Comparison of ENCODE assay signal across 5 worm cellular contexts in genomic region chrIV:842630-843029, ce11.
TF ChIP-seq lines count a peak whose summit lies in the region.

No protein-coding gene starts in this region.

TF ChIP-seq in whole organism, L1 larva, 84 proteins besides CTCF, POLR2A, EP300 and RAD21 (continues in another document):
- peak in 1 of 2 experiments; percentile 64 for TF ChIP-seq mdl-1 (tag; optimal IDR thresholded peaks at IDR 0.05; lab: Kevin White, UChicago)
- TF ChIP-seq lin-35 (GFP tag; optimal IDR thresholded peaks at IDR 0.05; lab: Kevin White, UChicago), result peak; percentile 60 to 72
- TF ChIP-seq efl-1 (optimal IDR thresholded peaks at IDR 0.05; lab: Kevin White, UChicago), result peak; percentile 52 to 53
- TF ChIP-seq efl-1 (GFP tag; optimal IDR thresholded peaks at IDR 0.05 in 1 of 2; lab: Kevin White, UChicago), result peak; percentile 46 to 94
- TF ChIP-seq unc-98 (GFP tag; IDR thresholded peaks at IDR 0.05; lab: Robert Waterston, UW), result no peak
- TF ChIP-seq skn-1 (tag; optimal IDR thresholded peaks at IDR 0.05; lab: Kevin White, UChicago), result peak; percentile 2
- peak; percentile 58 for TF ChIP-seq mep-1 (tag; optimal IDR thresholded peaks at IDR 0.05; lab: Kevin White, UChicago)
- no peak for TF ChIP-seq unc-130 (tag; optimal IDR thresholded peaks at IDR 0.05; lab: Kevin White, UChicago)
- no peak for TF ChIP-seq pax-3 (tag; optimal IDR thresholded peaks at IDR 0.05; lab: Kevin White, UChicago)
- TF ChIP-seq ceh-82 (tag; optimal IDR thresholded peaks at IDR 0.05; lab: Kevin White, UChicago), result peak; percentile 6 to 66 (median 23)
- peak; percentile 77 for TF ChIP-seq snu-23 (GFP tag; optimal IDR thresholded peaks at IDR 0.05; lab: Kevin White, UChicago)
- TF ChIP-seq nhr-77 (tag; optimal IDR thresholded peaks at IDR 0.05; lab: Kevin White, UChicago), result peak; percentile 52
- TF ChIP-seq vab-15 (tag; optimal IDR thresholded peaks at IDR 0.05; lab: Kevin White, UChicago), result no peak
- TF ChIP-seq ces-1 (GFP tag; optimal IDR thresholded peaks at IDR 0.05; lab: Kevin White, UChicago), result no peak
- TF ChIP-seq C16A3.4 (tag; optimal IDR thresholded peaks at IDR 0.05; lab: Kevin White, UChicago), result peak; percentile 50
- no peak for TF ChIP-seq fkh-10 (GFP tag; optimal IDR thresholded peaks at IDR 0.05; lab: Kevin White, UChicago)
- TF ChIP-seq elt-3 (tag; optimal IDR thresholded peaks at IDR 0.05; lab: Kevin White, UChicago), result peak in 1 of 6 experiments; percentile 34
- peak; percentile 41 for TF ChIP-seq lin-13 (GFP tag; optimal IDR thresholded peaks at IDR 0.05; lab: Kevin White, UChicago)

TF ChIP-seq in whole organism, L3 larva, 47 proteins besides CTCF, POLR2A, EP300 and RAD21:
- peak; percentile 19 for TF ChIP-seq lin-15B (tag; optimal IDR thresholded peaks at IDR 0.05; lab: Kevin White, UChicago)
- no peak for TF ChIP-seq tbx-2 (tag; optimal IDR thresholded peaks at IDR 0.05; lab: Kevin White, UChicago)
- no peak for TF ChIP-seq egl-27 (tag; optimal IDR thresholded peaks at IDR 0.05; lab: Kevin White, UChicago)
- TF ChIP-seq ceh-82 (tag; optimal IDR thresholded peaks at IDR 0.05; lab: Kevin White, UChicago), result no peak
- no peak for TF ChIP-seq elt-3 (tag; optimal IDR thresholded peaks at IDR 0.05; lab: Kevin White, UChicago)
- peak; percentile 14 for TF ChIP-seq snpc-4 (tag; optimal IDR thresholded peaks at IDR 0.05; lab: Kevin White, UChicago)
- TF ChIP-seq nhr-28 (tag; optimal IDR thresholded peaks at IDR 0.05; lab: Kevin White, UChicago), result no peak
- peak; percentile 66 for TF ChIP-seq hmg-11 (tag; optimal IDR thresholded peaks at IDR 0.05; lab: Kevin White, UChicago)
- no peak for TF ChIP-seq ceh-16 (tag; optimal IDR thresholded peaks at IDR 0.05; lab: Kevin White, UChicago)
- peak; percentile 40 for TF ChIP-seq pha-4 (tag; optimal IDR thresholded peaks at IDR 0.05; lab: Kevin White, UChicago)
- TF ChIP-seq ama-1 (optimal IDR thresholded peaks at IDR 0.05; lab: Kevin White, UChicago), result no peak
- no peak for TF ChIP-seq nhr-11 (tag; optimal IDR thresholded peaks at IDR 0.05; lab: Kevin White, UChicago)
- TF ChIP-seq ZK546.5 (tag; optimal IDR thresholded peaks at IDR 0.05; lab: Kevin White, UChicago), result no peak
- TF ChIP-seq mml-1 (tag; optimal IDR thresholded peaks at IDR 0.05; lab: Kevin White, UChicago), result no peak
- peak; percentile 47 for TF ChIP-seq nfya-1 (tag; optimal IDR thresholded peaks at IDR 0.05; lab: Kevin White, UChicago; ENCODE audit: insufficient read depth)
- peak; percentile 13 for TF ChIP-seq lin-39 (tag; optimal IDR thresholded peaks at IDR 0.05; lab: Kevin White, UChicago)
TF ChIP-seq in whole organism, L3 larva: peak in this region for 6.

TF ChIP-seq in whole organism, early embryonic, 17 proteins besides CTCF, POLR2A, EP300 and RAD21:
- TF ChIP-seq tbx-11 (GFP tag; IDR thresholded peaks at IDR 0.05; lab: Robert Waterston, UW) (peak; percentile 76), B0310.2 (tag; optimal IDR thresholded peaks at IDR 0.05; lab: Kevin White, UChicago) (peak; percentile 15), pes-1 (GFP tag; IDR thresholded peaks at IDR 0.05; lab: Robert Waterston, UW) (peak; percentile 75), tra-4 (tag; optimal IDR thresholded peaks at IDR 0.05; lab: Kevin White, UChicago) (no peak), ceh-36 (tag; optimal IDR thresholded peaks at IDR 0.05; lab: Kevin White, UChicago) (peak; percentile 52), ets-7 (tag; optimal IDR thresholded peaks at IDR 0.05; lab: Kevin White, UChicago) (no peak), flt-1 (GFP tag; IDR thresholded peaks at IDR 0.05; lab: Robert Waterston, UW) (peak; percentile 62), ceh-13 (GFP tag; optimal IDR thresholded peaks at IDR 0.05; lab: Kevin White, UChicago) (peak; percentile 44), hmbx-1 (tag; optimal IDR thresholded peaks at IDR 0.05; lab: Kevin White, UChicago) (no peak), scrt-1 (GFP tag; IDR thresholded peaks at IDR 0.05; lab: Robert Waterston, UW) (peak; percentile 76; the same call in 1 of the 2 replicates), aly-1 (tag; optimal IDR thresholded peaks at IDR 0.05; lab: Kevin White, UChicago) (peak; percentile 41), tbx-37 (GFP tag; conservative IDR thresholded peaks at IDR 0.05; lab: Robert Waterston, UW) (peak; percentile 52; the same call in 1 of the 2 replicates), hnd-1 (tag; optimal IDR thresholded peaks at IDR 0.05; lab: Kevin White, UChicago) (peak; percentile 51), hmg-4 (GFP tag; optimal IDR thresholded peaks at IDR 0.05; lab: Kevin White, UChicago) (peak; percentile 45), ama-1 (optimal IDR thresholded peaks at IDR 0.05; lab: Kevin White, UChicago) (no peak), F13C5.2 (tag; optimal IDR thresholded peaks at IDR 0.05; lab: Kevin White, UChicago) (peak; percentile 70), sea-1 (GFP tag; conservative IDR thresholded peaks at IDR 0.05; lab: Robert Waterston, UW) (peak; percentile 65; the same call in 1 of the 2 replicates)

TF ChIP-seq in whole organism, midembryonic, 9 proteins besides CTCF, POLR2A, EP300 and RAD21:
- TF ChIP-seq tab-1 (GFP tag; IDR thresholded peaks at IDR 0.05; lab: Robert Waterston, UW) (peak; percentile 76), med-1 (GFP tag; optimal IDR thresholded peaks at IDR 0.05; lab: Kevin White, UChicago; ENCODE audit: insufficient read depth) (no peak), ztf-23 (GFP tag; IDR thresholded peaks at IDR 0.05; lab: Robert Waterston, UW) (peak; percentile 69), T22C8.4 (GFP tag; IDR thresholded peaks at IDR 0.05; lab: Robert Waterston, UW) (0 out of 2 replicates have a peak, but pooled peaks have one; percentile 54), klf-2 (GFP tag; conservative IDR thresholded peaks at IDR 0.05; lab: Robert Waterston, UW) (0 out of 2 replicates have a peak, but pooled peaks have one; percentile 56), ztf-29 (GFP tag; IDR thresholded peaks at IDR 0.05; lab: Robert Waterston, UW) (peak; percentile 25; the same call in 1 of the 2 replicates), cog-1 (tag; optimal IDR thresholded peaks at IDR 0.05; lab: Kevin White, UChicago) (no peak), ref-1 (GFP tag; conservative IDR thresholded peaks at IDR 0.05; lab: Robert Waterston, UW) (peak; percentile 35; the same call in 1 of the 2 replicates), flt-1 (GFP tag; IDR thresholded peaks at IDR 0.05; lab: Robert Waterston, UW) (peak; percentile 83)

TF ChIP-seq in whole organism, young adult, 124 proteins besides CTCF, POLR2A, EP300 and RAD21 (continues in another document):
- no peak; the same call in 1 of the 2 replicates for TF ChIP-seq madf-6 (GFP tag; IDR thresholded peaks at IDR 0.05; lab: Robert Waterston, UW)
- TF ChIP-seq snpc-4 (GFP tag; optimal IDR thresholded peaks at IDR 0.05; lab: Kevin White, UChicago), result no peak
- TF ChIP-seq snpc-4 (tag; optimal IDR thresholded peaks at IDR 0.05; lab: Kevin White, UChicago), result peak; percentile 6 to 84 (median 60)
- TF ChIP-seq let-526 (GFP tag; IDR thresholded peaks at IDR 0.05; lab: Robert Waterston, UW), result no peak
- no peak for TF ChIP-seq ZK185.1 (tag; optimal IDR thresholded peaks at IDR 0.05; lab: Kevin White, UChicago; ENCODE audit: poor library complexity, severe bottlenecking)
- TF ChIP-seq mxl-1 (tag; optimal IDR thresholded peaks at IDR 0.05; lab: Kevin White, UChicago), result peak; percentile 5
- TF ChIP-seq nfya-1 (tag; optimal IDR thresholded peaks at IDR 0.05; lab: Kevin White, UChicago; ENCODE audit: borderline replicate concordance, insufficient read depth), result no peak
- no peak for TF ChIP-seq C06A6.2 (GFP tag; conservative IDR thresholded peaks at IDR 0.05; lab: Robert Waterston, UW)
- TF ChIP-seq tlf-1 (GFP tag; optimal IDR thresholded peaks at IDR 0.05; lab: Kevin White, UChicago), result no peak
- no peak for TF ChIP-seq ztf-22 (GFP tag; optimal IDR thresholded peaks at IDR 0.05; lab: Kevin White, UChicago)
- TF ChIP-seq atf-7 (tag; optimal IDR thresholded peaks at IDR 0.05; lab: Kevin White, UChicago), result no peak
- no peak for TF ChIP-seq ceh-100 (GFP tag; IDR thresholded peaks at IDR 0.05; lab: Robert Waterston, UW)
- no peak for TF ChIP-seq tbx-9 (tag; optimal IDR thresholded peaks at IDR 0.05; lab: Kevin White, UChicago; ENCODE audit: borderline replicate concordance)
- TF ChIP-seq B0019.2 (GFP tag; conservative IDR thresholded peaks at IDR 0.05; lab: Robert Waterston, UW), result no peak
- 0 out of 2 replicates have a peak, but pooled peaks have one; percentile 26 for TF ChIP-seq ztf-28 (GFP tag; IDR thresholded peaks at IDR 0.05; lab: Robert Waterston, UW)
- no peak for TF ChIP-seq lsy-27 (tag; optimal IDR thresholded peaks at IDR 0.05; lab: Kevin White, UChicago; ENCODE audit: borderline replicate concordance, insufficient read depth)
- TF ChIP-seq F49E8.2 (tag; optimal IDR thresholded peaks at IDR 0.05; lab: Kevin White, UChicago; ENCODE audit: insufficient read depth), result no peak
- TF ChIP-seq lin-35 (GFP tag; optimal IDR thresholded peaks at IDR 0.05; lab: Kevin White, UChicago), result no peak
- no peak for TF ChIP-seq let-607 (tag; optimal IDR thresholded peaks at IDR 0.05; lab: Kevin White, UChicago)
- no peak for TF ChIP-seq nhr-179 (tag; optimal IDR thresholded peaks at IDR 0.05; lab: Kevin White, UChicago)
- TF ChIP-seq xnd-1 (tag; optimal IDR thresholded peaks at IDR 0.05; lab: Kevin White, UChicago), result no peak
- no peak for TF ChIP-seq mel-28 (tag; optimal IDR thresholded peaks at IDR 0.05; lab: Kevin White, UChicago; ENCODE audit: borderline replicate concordance)
- no peak for TF ChIP-seq zfh-2 (GFP tag; conservative IDR thresholded peaks at IDR 0.05; lab: Robert Waterston, UW)
- no peak for TF ChIP-seq hrde-1 (tag; optimal IDR thresholded peaks at IDR 0.05; lab: Kevin White, UChicago; ENCODE audit: borderline replicate concordance)
- no peak for TF ChIP-seq athp-1 (tag; optimal IDR thresholded peaks at IDR 0.05; lab: Kevin White, UChicago)
- peak; percentile 41 for TF ChIP-seq lin-40 (tag; optimal IDR thresholded peaks at IDR 0.05; lab: Kevin White, UChicago)
- no peak for TF ChIP-seq madf-10 (tag; optimal IDR thresholded peaks at IDR 0.05; lab: Kevin White, UChicago)
- TF ChIP-seq ceh-40 (GFP tag; IDR thresholded peaks at IDR 0.05; lab: Robert Waterston, UW), result no peak
- peak; percentile 72 for TF ChIP-seq die-1 (tag; optimal IDR thresholded peaks at IDR 0.05; lab: Kevin White, UChicago)
- peak; percentile 32; the same call in 1 of the 2 replicates for TF ChIP-seq Y56A3A.18 (GFP tag; IDR thresholded peaks at IDR 0.05; lab: Robert Waterston, UW)
- TF ChIP-seq ceh-79 (tag; optimal IDR thresholded peaks at IDR 0.05; lab: Kevin White, UChicago), result no peak
- TF ChIP-seq mes-4 (tag; optimal IDR thresholded peaks at IDR 0.05; lab: Kevin White, UChicago), result no peak
- TF ChIP-seq Y67H2A.10 (GFP tag; conservative IDR thresholded peaks at IDR 0.05; lab: Robert Waterston, UW), result no peak
- no peak for TF ChIP-seq F52B5.7 (tag; optimal IDR thresholded peaks at IDR 0.05; lab: Kevin White, UChicago)
- no peak for TF ChIP-seq unc-62 (GFP tag; optimal IDR thresholded peaks at IDR 0.05; lab: Kevin White, UChicago)
- TF ChIP-seq B0336.3 (GFP tag; IDR thresholded peaks at IDR 0.05; lab: Robert Waterston, UW), result peak; percentile 38; the same call in 1 of the 2 replicates

Comparison
In these comparisons a context has a peak if more than half of its experiments do, and no peak if none do; other contexts are left out.
1. Of the 8 proteins assayed by ChIP-seq in both whole organism, young adult and whole organism, L1 larva: peak only in whole organism, young adult: unc-130; only in whole organism, L1 larva: efl-1 and lin-35; in both: dpl-1, nhr-90 and snpc-4; in neither: 2.